Worm (Caenorhabditis elegans) whole organism, L1 larva: ENCODE measurements around the gene F36H1.3.

Experiments
- C34B4.2 ChIP-seq: sonication (generic microtip); optimal IDR thresholded peaks from 2 replicates; lab custom pipeline; 2017; ENCODE audit warnings: mild to moderate bottlenecking, missing genetic modification characterization, missing compliant biosample characterization
- F16B12.6 ChIP-seq: fragments of 150-350 bp; optimal IDR thresholded peaks from 2 replicates; lab custom pipeline; 2014; ENCODE audit warnings: missing biosample characterization, missing genetic modification characterization
- Y116A8C.19 ChIP-seq: sonication (generic microtip); optimal IDR thresholded peaks from 2 replicates; lab custom pipeline; 2016; ENCODE audit warnings: missing compliant biosample characterization, missing genetic modification characterization, borderline replicate concordance
- blmp-1 ChIP-seq: fragments of 150-350 bp; optimal IDR thresholded peaks from 2 replicates; lab custom pipeline; 2014; ENCODE audit warnings: missing biosample characterization, missing genetic modification characterization
- ceh-8 ChIP-seq: fragments of 200-800 bp; sonication (Bioruptor generic); optimal IDR thresholded peaks from 2 replicates; lab custom pipeline; 2018; ENCODE audit warnings: mild to moderate bottlenecking, missing genetic modification characterization, moderate library complexity, missing compliant biosample characterization
- ceh-82 ChIP-seq, 3 experiments: fragments of 150-350 bp in 1 of 3; sonication (generic microtip) in 2 of 3; optimal IDR thresholded peaks; 2 replicates each; lab custom pipeline; 2014 to 2017; ENCODE audit warnings: missing biosample characterization in 3 of 3, missing genetic modification characterization in 3 of 3
- ceh-90 ChIP-seq: sonication (generic microtip); optimal IDR thresholded peaks from 2 replicates; lab custom pipeline; 2016; ENCODE audit warnings: missing genetic modification characterization, missing compliant biosample characterization
- ces-1 ChIP-seq: fragments of 150-350 bp; optimal IDR thresholded peaks from 2 replicates; lab custom pipeline; 2014; ENCODE audit warnings: missing biosample characterization, missing genetic modification reagents, missing genetic modification characterization
- dpl-1 ChIP-seq, 3 experiments: fragments of 150-350 bp in 2 of 3; sonication (generic microtip) in 1 of 3; optimal IDR thresholded peaks; 2 replicates each; lab custom pipeline; 2014 to 2017; ENCODE audit warnings: missing biosample characterization in 3 of 3, missing genetic modification characterization in 3 of 3, missing genetic modification reagents in 3 of 3
- dsc-1 ChIP-seq: sonication (generic microtip); optimal IDR thresholded peaks from 2 replicates; lab custom pipeline; 2016; ENCODE audit warnings: mild to moderate bottlenecking, missing genetic modification characterization, missing compliant biosample characterization
- efl-1 ChIP-seq, 4 experiments: fragments of 150-350 bp; optimal IDR thresholded peaks in 3 of 4; peaks in 1 of 4; 1 replicate in 1 of 4; 2 replicates in 3 of 4; lab custom pipeline; 2014; ENCODE audit warnings: missing biosample characterization in 2 of 4, missing genetic modification characterization in 2 of 4, missing genetic modification reagents in 2 of 4
- egl-13 ChIP-seq: sonication (generic microtip); optimal IDR thresholded peaks from 2 replicates; lab custom pipeline; 2016; ENCODE audit warnings: missing genotype, missing genetic modification reagents, missing genetic modification characterization, missing compliant biosample characterization
- egl-27 ChIP-seq, 2 experiments: fragments of 150-350 bp in 1 of 2; sonication (generic microtip); optimal IDR thresholded peaks; 3 replicates each; lab custom pipeline; 2017 to 2018; ENCODE audit warnings: missing biosample characterization in 2 of 2, missing genetic modification characterization in 2 of 2, missing genetic modification reagents in 2 of 2
- elt-3 ChIP-seq, 6 experiments: fragments of 150-350 bp in 1 of 6; sonication (generic microtip); optimal IDR thresholded peaks; 2 replicates each; lab custom pipeline; 2017 to 2018; ENCODE audit warnings: missing biosample characterization in 6 of 6, missing genetic modification characterization in 6 of 6, inconsistent platforms in 1 of 6
- ets-5 ChIP-seq: fragments of 200-800 bp; sonication (Bioruptor generic); IDR thresholded peaks from 2 replicates; pipeline ENCODE4 v1.3.6; 2022; ENCODE audit warnings: missing genetic modification characterization, missing compliant biosample characterization
- fkh-10 ChIP-seq: sonication (generic microtip); optimal IDR thresholded peaks from 2 replicates; lab custom pipeline; 2017; ENCODE audit warnings: missing biosample characterization, missing genetic modification reagents, missing genetic modification characterization
- fkh-4 ChIP-seq: sonication (generic microtip); optimal IDR thresholded peaks from 2 replicates; lab custom pipeline; 2016; ENCODE audit warnings: missing compliant biosample characterization, missing genetic modification characterization, borderline replicate concordance
- fos-1 ChIP-seq: fragments of 150-350 bp; optimal IDR thresholded peaks from 2 replicates; lab custom pipeline; 2014; ENCODE audit warnings: missing biosample characterization, missing genetic modification characterization
- hlh-17 ChIP-seq: fragments of 200-800 bp; sonication (Bioruptor generic); optimal IDR thresholded peaks from 2 replicates; lab custom pipeline; 2018; ENCODE audit warnings: missing genetic modification characterization, mild to moderate bottlenecking, missing compliant biosample characterization, moderate library complexity, borderline replicate concordance
- hpl-2 ChIP-seq: fragments of 150-350 bp; optimal IDR thresholded peaks from 2 replicates; lab custom pipeline; 2014; ENCODE audit warnings: missing biosample characterization, missing genetic modification reagents, missing genetic modification characterization
- irx-1 ChIP-seq: sonication (generic microtip); optimal IDR thresholded peaks from 2 replicates; lab custom pipeline; 2016; ENCODE audit warnings: missing genetic modification characterization, missing compliant biosample characterization
- jun-1 ChIP-seq: fragments of 150-350 bp; optimal IDR thresholded peaks from 2 replicates; lab custom pipeline; 2014; ENCODE audit warnings: missing biosample characterization, missing genetic modification reagents, missing genetic modification characterization
- lin-14 ChIP-seq: fragments of 200-800 bp; sonication (Bioruptor generic); optimal IDR thresholded peaks from 2 replicates; lab custom pipeline; 2018; ENCODE audit warnings: mild to moderate bottlenecking, missing genetic modification characterization, moderate library complexity, missing compliant biosample characterization
- lin-35 ChIP-seq, 2 experiments: fragments of 150-350 bp; optimal IDR thresholded peaks; 2 replicates each; lab custom pipeline; 2014; ENCODE audit warnings: missing biosample characterization in 2 of 2, missing genetic modification characterization in 2 of 2, missing genetic modification reagents in 2 of 2
- nhr-11 ChIP-seq: fragments of 150-350 bp; optimal IDR thresholded peaks from 2 replicates; lab custom pipeline; 2014; ENCODE audit warnings: missing biosample characterization, missing genetic modification characterization
- nhr-12 ChIP-seq: sonication (generic microtip); optimal IDR thresholded peaks from 2 replicates; lab custom pipeline; 2017; ENCODE audit warnings: missing biosample characterization, missing genetic modification characterization
- nhr-19 ChIP-seq: fragments of 200-800 bp; sonication (Bioruptor generic); conservative IDR thresholded peaks from 2 replicates; pipeline ENCODE4 v1.3.6; 2022; ENCODE audit warnings: missing genetic modification characterization, missing compliant biosample characterization
- nhr-20 ChIP-seq: sonication (generic microtip); optimal IDR thresholded peaks from 2 replicates; lab custom pipeline; 2016; ENCODE audit warnings: mild to moderate bottlenecking, missing genetic modification characterization, missing compliant biosample characterization
- nhr-47 ChIP-seq: sonication (generic microtip); optimal IDR thresholded peaks from 2 replicates; lab custom pipeline; 2016; ENCODE audit warnings: mild to moderate bottlenecking, missing genetic modification characterization, moderate library complexity, missing compliant biosample characterization
- nhr-71 ChIP-seq: sonication (generic microtip); optimal IDR thresholded peaks from 2 replicates; lab custom pipeline; 2016; ENCODE audit warnings: mild to moderate bottlenecking, missing genetic modification characterization, moderate library complexity, missing compliant biosample characterization
- nhr-76 ChIP-seq: sonication (generic microtip); optimal IDR thresholded peaks from 2 replicates; lab custom pipeline; 2017; ENCODE audit warnings: missing biosample characterization, missing genetic modification characterization
- nhr-77 ChIP-seq: fragments of 150-350 bp; optimal IDR thresholded peaks from 2 replicates; lab custom pipeline; 2014; ENCODE audit warnings: missing biosample characterization, missing genetic modification characterization
- nhr-84 ChIP-seq: sonication (generic microtip); optimal IDR thresholded peaks from 2 replicates; lab custom pipeline; 2017; ENCODE audit warnings: missing biosample characterization, missing genetic modification characterization
- pag-3 ChIP-seq: sonication (generic microtip); optimal IDR thresholded peaks from 2 replicates; lab custom pipeline; 2017; ENCODE audit warnings: missing genetic modification characterization, mild to moderate bottlenecking, missing compliant biosample characterization, antibody characterized with exemption, borderline replicate concordance; ENCODE audit not compliant: insufficient read depth
- pax-3 ChIP-seq: fragments of 200-800 bp; sonication (Bioruptor generic); optimal IDR thresholded peaks from 2 replicates; lab custom pipeline; 2018; ENCODE audit warnings: mild to moderate bottlenecking, missing genetic modification characterization, moderate library complexity, missing compliant biosample characterization
- rnt-1 ChIP-seq: sonication (generic microtip); optimal IDR thresholded peaks from 2 replicates; lab custom pipeline; 2016; ENCODE audit warnings: mild to moderate bottlenecking, missing genetic modification characterization, moderate library complexity, missing compliant biosample characterization
- skn-1 ChIP-seq: fragments of 150-350 bp; optimal IDR thresholded peaks from 2 replicates; lab custom pipeline; 2014; ENCODE audit warnings: missing biosample characterization, missing genetic modification characterization
- snpc-4 ChIP-seq: fragments of 150-350 bp; optimal IDR thresholded peaks from 2 replicates; lab custom pipeline; 2014; ENCODE audit warnings: missing biosample characterization, missing genetic modification characterization
- snu-23 ChIP-seq: sonication (generic microtip); optimal IDR thresholded peaks from 2 replicates; lab custom pipeline; 2016; ENCODE audit warnings: missing genetic modification characterization, missing compliant biosample characterization
- sox-4 ChIP-seq: sonication (generic microtip); optimal IDR thresholded peaks from 2 replicates; lab custom pipeline; 2016; ENCODE audit warnings: missing genetic modification characterization, missing compliant biosample characterization
- sptf-1 ChIP-seq: fragments of 150-350 bp; optimal IDR thresholded peaks from 2 replicates; lab custom pipeline; 2014; ENCODE audit warnings: missing biosample characterization, missing genetic modification characterization
- swsn-7 ChIP-seq: sonication (generic microtip); optimal IDR thresholded peaks from 2 replicates; lab custom pipeline; 2016; ENCODE audit warnings: missing genetic modification characterization, missing compliant biosample characterization
- tlp-1 ChIP-seq: fragments of 150-350 bp; optimal IDR thresholded peaks from 2 replicates; lab custom pipeline; 2014; ENCODE audit warnings: missing biosample characterization, missing genetic modification characterization
- unc-130 ChIP-seq: fragments of 150-350 bp; optimal IDR thresholded peaks from 2 replicates; lab custom pipeline; 2017; ENCODE audit warnings: missing biosample characterization, missing genetic modification characterization, inconsistent platforms
- unc-30 ChIP-seq: sonication (generic microtip); optimal IDR thresholded peaks from 2 replicates; lab custom pipeline; 2017; ENCODE audit warnings: missing biosample characterization, missing genetic modification characterization
- unc-62 ChIP-seq: fragments of 150-350 bp; optimal IDR thresholded peaks from 2 replicates; lab custom pipeline; 2014; ENCODE audit warnings: missing biosample characterization, missing genetic modification reagents, missing genetic modification characterization
- unc-86 ChIP-seq: sonication (generic microtip); optimal IDR thresholded peaks from 2 replicates; lab custom pipeline; 2016; ENCODE audit warnings: missing genetic modification characterization, missing compliant biosample characterization
- vab-15 ChIP-seq: sonication (generic microtip); optimal IDR thresholded peaks from 2 replicates; lab custom pipeline; 2017; ENCODE audit warnings: missing genotype, mild to moderate bottlenecking, missing genetic modification characterization, missing compliant biosample characterization
- xbp-1 ChIP-seq: sonication (generic microtip); optimal IDR thresholded peaks from 2 replicates; lab custom pipeline; 2016; ENCODE audit warnings: missing genetic modification characterization, missing compliant biosample characterization
- zag-1 ChIP-seq: fragments of 150-350 bp; optimal IDR thresholded peaks from 2 replicates; lab custom pipeline; 2014; ENCODE audit warnings: missing biosample characterization, missing genetic modification characterization
- ztf-11 ChIP-seq, 2 experiments: sonication (generic microtip); optimal IDR thresholded peaks; 2 replicates each; lab custom pipeline; 2016 to 2017; ENCODE audit warnings: missing genetic modification characterization in 2 of 2, missing biosample characterization in 1 of 2, missing compliant biosample characterization in 1 of 2
- ztf-4 ChIP-seq: fragments of 150-350 bp; optimal IDR thresholded peaks from 2 replicates; lab custom pipeline; 2014; ENCODE audit warnings: missing biosample characterization, missing genetic modification characterization

Gene F36H1.3

DNA sequence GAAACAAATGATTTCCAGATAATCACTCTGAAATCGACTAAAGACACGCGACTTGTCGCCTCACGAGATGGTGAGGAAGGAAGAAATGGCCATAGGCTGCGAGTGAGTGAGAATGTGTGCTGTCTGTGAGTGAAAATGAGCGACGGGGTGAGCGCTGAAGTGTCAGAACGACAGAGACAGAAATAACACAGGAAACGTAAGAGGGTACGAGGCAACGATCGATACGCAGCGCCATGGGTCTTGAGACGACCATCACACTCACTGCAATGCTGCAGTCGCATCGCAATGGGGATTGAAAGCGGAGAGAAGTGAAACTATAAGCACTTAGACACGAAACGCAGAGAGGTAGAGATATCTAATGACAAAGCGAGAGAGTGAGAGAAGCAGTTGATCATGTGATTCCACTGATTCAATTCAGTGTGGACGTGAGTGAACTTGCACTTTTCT is 32.9 kb downstream of the F36H1.3 start (continued):
- peak; percentile 86 for TF ChIP-seq blmp-1 (tag; lab: Kevin White, UChicago)
- peak; percentile 86 to 92 for TF ChIP-seq efl-1 (optimal IDR thresholded peaks at IDR 0.05; lab: Kevin White, UChicago)
- TF ChIP-seq efl-1 (GFP tag; optimal IDR thresholded peaks at IDR 0.05 in 1 of 2; lab: Kevin White, UChicago) = peak; percentile 67 to 97
- peak; percentile 85 to 87 for TF ChIP-seq lin-35 (GFP tag; optimal IDR thresholded peaks at IDR 0.05; lab: Kevin White, UChicago)
- TF ChIP-seq xbp-1 (tag; lab: Kevin White, UChicago) = peak; percentile 94
- TF ChIP-seq hlh-17 (GFP tag; lab: Kevin White, UChicago) = no peak
- no peak for TF ChIP-seq nhr-12 (tag; lab: Kevin White, UChicago)
- TF ChIP-seq fkh-4 (tag; lab: Kevin White, UChicago) = peak; percentile 57
- no peak for TF ChIP-seq ces-1 (GFP tag; lab: Kevin White, UChicago)
- no peak for TF ChIP-seq tlp-1 (tag; lab: Kevin White, UChicago)
- peak; percentile 100 for TF ChIP-seq zag-1 (tag; lab: Kevin White, UChicago)
- TF ChIP-seq lin-14 = peak; percentile 98
- peak; percentile 98 for TF ChIP-seq snu-23 (GFP tag; lab: Kevin White, UChicago)
- peak; percentile 71 for TF ChIP-seq snpc-4 (tag; lab: Kevin White, UChicago)
- peak; percentile 73 for TF ChIP-seq skn-1 (tag; lab: Kevin White, UChicago)
- peak in 1 of 2 experiments; percentile 77 for TF ChIP-seq ztf-11 (tag; optimal IDR thresholded peaks at IDR 0.05; lab: Kevin White, UChicago)
- no peak for TF ChIP-seq unc-62 (GFP tag; lab: Kevin White, UChicago)
- TF ChIP-seq egl-27 (tag; optimal IDR thresholded peaks at IDR 0.05; lab: Kevin White, UChicago) = peak; percentile 32 to 66
- TF ChIP-seq nhr-20 (tag; lab: Kevin White, UChicago) = peak; percentile 96
- TF ChIP-seq pax-3 (tag; lab: Kevin White, UChicago) = peak; percentile 70
- peak; percentile 96 for TF ChIP-seq swsn-7 (tag; lab: Kevin White, UChicago)
- TF ChIP-seq ceh-90 = no peak
- TF ChIP-seq unc-30 = no peak
- TF ChIP-seq nhr-84 = no peak
- peak; percentile 45 for TF ChIP-seq C34B4.2 (tag; lab: Kevin White, UChicago)
- TF ChIP-seq rnt-1 (tag; lab: Kevin White, UChicago) = peak; percentile 84
- peak; percentile 93 for TF ChIP-seq dsc-1 (tag; lab: Kevin White, UChicago)
- TF ChIP-seq F16B12.6 = peak; percentile 34
- peak; percentile 63 for TF ChIP-seq vab-15 (tag; lab: Kevin White, UChicago)
- TF ChIP-seq fkh-10 (GFP tag; lab: Kevin White, UChicago) = peak; percentile 92
- peak in 4 of 6 experiments; percentile 28 to 90 (median 75) for TF ChIP-seq elt-3 (tag; optimal IDR thresholded peaks at IDR 0.05; lab: Kevin White, UChicago)
- peak; percentile 96 for TF ChIP-seq nhr-47
- TF ChIP-seq sptf-1 (tag; lab: Kevin White, UChicago) = no peak
- TF ChIP-seq Y116A8C.19 (tag; lab: Kevin White, UChicago) = no peak
- peak; percentile 69 to 75 (median 73) for TF ChIP-seq dpl-1 (GFP tag; optimal IDR thresholded peaks at IDR 0.05; lab: Kevin White, UChicago)
- TF ChIP-seq ets-5 (GFP tag; lab: Robert Waterston, UW) = no peak
- peak; percentile 90 for TF ChIP-seq nhr-11 (tag; lab: Kevin White, UChicago)
- TF ChIP-seq nhr-76 (tag; lab: Kevin White, UChicago) = no peak
- peak; percentile 87 for TF ChIP-seq irx-1
- peak; percentile 54 for TF ChIP-seq hpl-2 (GFP tag; lab: Kevin White, UChicago)
- peak; percentile 95 for TF ChIP-seq nhr-77 (tag; lab: Kevin White, UChicago)
- TF ChIP-seq ceh-8 (GFP tag; lab: Kevin White, UChicago) = peak; percentile 89
- peak; percentile 91 for TF ChIP-seq fos-1 (tag; lab: Kevin White, UChicago)
- TF ChIP-seq unc-86 = peak; percentile 92
- TF ChIP-seq ceh-82 (tag; optimal IDR thresholded peaks at IDR 0.05; lab: Kevin White, UChicago) = peak; percentile 80 to 92 (median 90)
- peak; percentile 65 for TF ChIP-seq sox-4 (tag; lab: Kevin White, UChicago)
- peak; percentile 99 for TF ChIP-seq nhr-71
- peak; percentile 92 for TF ChIP-seq jun-1 (tag; lab: Kevin White, UChicago)
- TF ChIP-seq ztf-4 (tag; lab: Kevin White, UChicago) = peak; percentile 95
- peak; percentile 91 for TF ChIP-seq egl-13
- no peak for TF ChIP-seq pag-3 (tag; lab: Kevin White, UChicago)
- TF ChIP-seq unc-130 (tag; lab: Kevin White, UChicago) = peak; percentile 93
- TF ChIP-seq nhr-19 (GFP tag; lab: Robert Waterston, UW) = peak; percentile 91
